Fruit fly (Drosophila melanogaster): ENCODE results near the gene CG34161.

CG34161 gene

dm6 chr2L:10616767-10617166 lies 35.3 kb upstream of the CG34161 start (continued):
- no peak for TF ChIP-seq Sry-β (GFP tag; optimal IDR thresholded peaks at IDR 0.05)
- peak; percentile 63 for TF ChIP-seq CG14667 (GFP tag; IDR thresholded peaks at IDR 0.05)
- TF ChIP-seq aop (GFP tag; IDR thresholded peaks at IDR 0.05) = no peak; the same call in 1 of the 2 replicates
- TF ChIP-seq CG13624 (GFP tag; optimal IDR thresholded peaks at IDR 0.05) = peak; percentile 51
- TF ChIP-seq CG11696 (GFP tag; IDR thresholded peaks at IDR 0.05) = 0 out of 2 replicates have a peak, but pooled peaks have one; percentile 24
- TF ChIP-seq CG15696 (tag; optimal IDR thresholded peaks at IDR 0.05) = no peak
- TF ChIP-seq lmd (GFP tag; IDR thresholded peaks at IDR 0.05) = peak; percentile 82
- TF ChIP-seq CG10654 (GFP tag; optimal IDR thresholded peaks at IDR 0.05) = peak; percentile 45
- TF ChIP-seq CG11456 (GFP tag; IDR thresholded peaks at IDR 0.05) = no peak
- no peak for TF ChIP-seq ash1 (GFP tag; optimal IDR thresholded peaks at IDR 0.05)
- TF ChIP-seq hb (GFP tag; IDR thresholded peaks at IDR 0.05; ENCODE audit: partially characterized antibody) = no peak
- TF ChIP-seq rib (GFP tag; IDR thresholded peaks at IDR 0.05) = no peak
- TF ChIP-seq CG13123 (GFP tag; optimal IDR thresholded peaks at IDR 0.05) = peak; percentile 35
- TF ChIP-seq C15 (GFP tag; IDR thresholded peaks at IDR 0.05) = 0 out of 3 replicates have a peak, but pooled peaks have one; percentile 41
- no peak for TF ChIP-seq CG17612 (GFP tag; IDR thresholded peaks at IDR 0.05)
- TF ChIP-seq wek (GFP tag; optimal IDR thresholded peaks at IDR 0.05) = no peak
- no peak for TF ChIP-seq CG16813 (GFP tag; IDR thresholded peaks at IDR 0.05; ENCODE audit: partially characterized antibody)
- TF ChIP-seq knrl (GFP tag; IDR thresholded peaks at IDR 0.05; ENCODE audit: partially characterized antibody) = no peak
- TF ChIP-seq CG13296 (GFP tag; optimal IDR thresholded peaks at IDR 0.05) = no peak
- TF ChIP-seq CG3847 (GFP tag; IDR thresholded peaks at IDR 0.05) = peak; percentile 47; the same call in 1 of the 2 replicates
- TF ChIP-seq ind (GFP tag; optimal IDR thresholded peaks at IDR 0.05) = peak; percentile 70
- no peak for TF ChIP-seq h (optimal IDR thresholded peaks at IDR 0.05)
- TF ChIP-seq NK7.1 (GFP tag; optimal IDR thresholded peaks at IDR 0.05) = peak; percentile 37
- peak; percentile 39 for TF ChIP-seq CG10147 (GFP tag; optimal IDR thresholded peaks at IDR 0.05)
- TF ChIP-seq kay (GFP tag; optimal IDR thresholded peaks at IDR 0.05) = peak; percentile 29
- TF ChIP-seq pho (GFP tag; optimal IDR thresholded peaks at IDR 0.05) = peak; percentile 4
- TF ChIP-seq CG15479 (GFP tag; optimal IDR thresholded peaks at IDR 0.05) = no peak
- 0 out of 2 replicates have a peak, but pooled peaks have one; percentile 25 for TF ChIP-seq GATAe (GFP tag; conservative IDR thresholded peaks at IDR 0.05)
- peak; percentile 58 for TF ChIP-seq CG33213 (GFP tag; optimal IDR thresholded peaks at IDR 0.05)
- TF ChIP-seq Pdp1 (GFP tag; optimal IDR thresholded peaks at IDR 0.05) = peak; percentile 32 to 67
- TF ChIP-seq stc (GFP tag; IDR thresholded peaks at IDR 0.05) = peak; percentile 89
- TF ChIP-seq CG3838 (GFP tag; optimal IDR thresholded peaks at IDR 0.05) = no peak
- TF ChIP-seq Trl (optimal IDR thresholded peaks at IDR 0.05) = no peak
- peak; percentile 49 for TF ChIP-seq Trl (GFP tag; optimal IDR thresholded peaks at IDR 0.05)
- TF ChIP-seq ara (GFP tag; IDR thresholded peaks at IDR 0.05) = peak; percentile 89
- no peak for TF ChIP-seq Bgb (GFP tag; IDR thresholded peaks at IDR 0.05; ENCODE audit: partially characterized antibody)
- TF ChIP-seq unpg (GFP tag; optimal IDR thresholded peaks at IDR 0.05) = peak; percentile 85
- peak; percentile 75 for TF ChIP-seq CG6272 (GFP tag; IDR thresholded peaks at IDR 0.05)
- TF ChIP-seq CG32772 (GFP tag; IDR thresholded peaks at IDR 0.05) = peak; percentile 80
- peak; percentile 55 for TF ChIP-seq CG1529 (GFP tag; optimal IDR thresholded peaks at IDR 0.05)
- TF ChIP-seq Atf-2 (GFP tag; optimal IDR thresholded peaks at IDR 0.05) = peak; percentile 66
- TF ChIP-seq ro (GFP tag; IDR thresholded peaks at IDR 0.05) = peak; percentile 50
- TF ChIP-seq sqz (GFP tag; optimal IDR thresholded peaks at IDR 0.05) = peak; percentile 19
- peak; percentile 75 for TF ChIP-seq Hsf (GFP tag; optimal IDR thresholded peaks at IDR 0.05)
- no peak for TF ChIP-seq CTCF (GFP tag; optimal IDR thresholded peaks at IDR 0.05)
- TF ChIP-seq CG8944 (GFP tag; optimal IDR thresholded peaks at IDR 0.05) = peak; percentile 58
- peak; percentile 77 for TF ChIP-seq CG4730 (GFP tag; IDR thresholded peaks at IDR 0.05)
- no peak for TF ChIP-seq CG10274 (GFP tag; optimal IDR thresholded peaks at IDR 0.05)
- TF ChIP-seq CG11723 (GFP tag; optimal IDR thresholded peaks at IDR 0.05) = peak; percentile 19
- TF ChIP-seq CG9727 (GFP tag; optimal IDR thresholded peaks at IDR 0.05) = peak; percentile 69
- peak; percentile 83 for TF ChIP-seq CG11695 (GFP tag; IDR thresholded peaks at IDR 0.05)
- TF ChIP-seq chn (GFP tag; optimal IDR thresholded peaks at IDR 0.05) = peak; percentile 61
- no peak for TF ChIP-seq mirr (GFP tag; optimal IDR thresholded peaks at IDR 0.05)

All from whole organism, embryonic.